Worm (Caenorhabditis elegans) whole organism, L2 larva: Measurements from ENCODE around the gene C54F6.18.

Experiments
- C34F6.9 ChIP-seq: fragments of 150-350 bp; optimal IDR thresholded peaks from 2 replicates; lab custom pipeline; 2014; ENCODE audit warnings: missing biosample characterization, missing genetic modification characterization
- F13H6.1 ChIP-seq: sonication (generic microtip); optimal IDR thresholded peaks from 2 replicates; lab custom pipeline; 2016; ENCODE audit warnings: missing genetic modification characterization, missing compliant biosample characterization
- R02D3.7 ChIP-seq: fragments of 150-350 bp; optimal IDR thresholded peaks from 2 replicates; lab custom pipeline; 2014; ENCODE audit warnings: missing biosample characterization, missing genetic modification characterization
- ZK546.5 ChIP-seq: sonication (generic microtip); optimal IDR thresholded peaks from 2 replicates; lab custom pipeline; 2017; ENCODE audit warnings: missing biosample characterization, missing genetic modification characterization
- alr-1 ChIP-seq: fragments of 150-350 bp; optimal IDR thresholded peaks from 2 replicates; lab custom pipeline; 2014; ENCODE audit warnings: missing biosample characterization, missing genetic modification characterization
- aly-2 ChIP-seq: fragments of 150-350 bp; optimal IDR thresholded peaks from 2 replicates; lab custom pipeline; 2014; ENCODE audit warnings: missing biosample characterization, missing genetic modification characterization
- ama-1 ChIP-seq: fragments of 150-350 bp; optimal IDR thresholded peaks from 2 replicates; lab custom pipeline; 2018; ENCODE audit warnings: inconsistent platforms
- blmp-1 ChIP-seq: sonication (generic microtip); optimal IDR thresholded peaks from 2 replicates; lab custom pipeline; 2017; ENCODE audit warnings: missing genetic modification characterization, mild to moderate bottlenecking, missing compliant biosample characterization, antibody characterized with exemption, moderate library complexity; ENCODE audit not compliant: insufficient read depth
- ceh-16 ChIP-seq: fragments of 150-350 bp; optimal IDR thresholded peaks from 2 replicates; lab custom pipeline; 2014; ENCODE audit warnings: missing biosample characterization, missing genetic modification characterization
- crh-2 ChIP-seq: sonication (generic microtip); optimal IDR thresholded peaks from 2 replicates; lab custom pipeline; 2017; ENCODE audit warnings: missing biosample characterization, missing genetic modification characterization
- egl-27 ChIP-seq: sonication (generic microtip); optimal IDR thresholded peaks from 3 replicates; lab custom pipeline; 2017; ENCODE audit warnings: missing biosample characterization, missing genetic modification reagents, missing genetic modification characterization
- elt-1 ChIP-seq: fragments of 150-350 bp; optimal IDR thresholded peaks from 2 replicates; lab custom pipeline; 2014; ENCODE audit warnings: missing biosample characterization, missing genetic modification characterization
- elt-3 ChIP-seq: sonication (generic microtip); optimal IDR thresholded peaks from 2 replicates; lab custom pipeline; 2017; ENCODE audit warnings: missing biosample characterization, missing genetic modification characterization
- fos-1 ChIP-seq: fragments of 150-350 bp; optimal IDR thresholded peaks from 2 replicates; lab custom pipeline; 2014; ENCODE audit warnings: missing biosample characterization, missing genetic modification characterization
- gmeb-1 ChIP-seq: fragments of 150-350 bp; optimal IDR thresholded peaks from 2 replicates; lab custom pipeline; 2014; ENCODE audit warnings: missing biosample characterization, missing genetic modification characterization
- lin-11 ChIP-seq: fragments of 150-350 bp; sonication (generic microtip); optimal IDR thresholded peaks from 2 replicates; lab custom pipeline; 2014; ENCODE audit warnings: missing biosample characterization, missing genetic modification characterization, inconsistent platforms, mixed read lengths
- lin-39 ChIP-seq: fragments of 150-350 bp; optimal IDR thresholded peaks from 2 replicates; lab custom pipeline; 2014; ENCODE audit warnings: missing biosample characterization, missing genetic modification reagents, missing genetic modification characterization
- mab-5 ChIP-seq: fragments of 150-350 bp; optimal IDR thresholded peaks from 2 replicates; lab custom pipeline; 2014; ENCODE audit warnings: missing biosample characterization, missing genetic modification characterization
- mbf-1 ChIP-seq: sonication (generic microtip); optimal IDR thresholded peaks from 2 replicates; lab custom pipeline; 2017; ENCODE audit warnings: missing biosample characterization, missing genetic modification characterization
- nhr-10 ChIP-seq: sonication (generic microtip); optimal IDR thresholded peaks from 2 replicates; lab custom pipeline; 2017; ENCODE audit warnings: missing biosample characterization, missing genetic modification characterization
- nhr-12 ChIP-seq: fragments of 150-350 bp; optimal IDR thresholded peaks from 2 replicates; lab custom pipeline; 2014; ENCODE audit warnings: missing biosample characterization, missing genetic modification characterization
- nhr-21 ChIP-seq: fragments of 150-350 bp; optimal IDR thresholded peaks from 2 replicates; lab custom pipeline; 2014; ENCODE audit warnings: missing biosample characterization, missing genetic modification characterization
- nhr-237 ChIP-seq: fragments of 150-350 bp; optimal IDR thresholded peaks from 2 replicates; lab custom pipeline; 2014; ENCODE audit warnings: missing biosample characterization, missing genetic modification characterization
- nhr-25 ChIP-seq: fragments of 150-350 bp; sonication (generic microtip); optimal IDR thresholded peaks from 3 replicates; lab custom pipeline; 2014; ENCODE audit warnings: missing biosample characterization, missing genetic modification characterization
- nhr-77 ChIP-seq: fragments of 150-350 bp; optimal IDR thresholded peaks from 2 replicates; lab custom pipeline; 2014; ENCODE audit warnings: missing biosample characterization, missing genetic modification characterization
- peb-1 ChIP-seq: fragments of 150-350 bp; optimal IDR thresholded peaks from 2 replicates; lab custom pipeline; 2014; ENCODE audit warnings: missing biosample characterization, missing genetic modification characterization
- skn-1 ChIP-seq: sonication (generic microtip); optimal IDR thresholded peaks from 2 replicates; lab custom pipeline; 2017; ENCODE audit warnings: missing biosample characterization, missing genetic modification characterization
- sma-9 ChIP-seq, 2 experiments: fragments of 150-350 bp in 1 of 2; sonication (generic microtip) in 1 of 2; optimal IDR thresholded peaks; 2 replicates each; lab custom pipeline; 2014 to 2016; ENCODE audit warnings: missing genetic modification characterization in 2 of 2, mild to moderate bottlenecking in 1 of 2, missing biosample characterization in 1 of 2, missing compliant biosample characterization in 1 of 2, missing genetic modification reagents in 1 of 2, moderate library complexity in 1 of 2
- snpc-4 ChIP-seq: fragments of 150-350 bp; optimal IDR thresholded peaks from 2 replicates; lab custom pipeline; 2014; ENCODE audit warnings: missing biosample characterization, missing genetic modification characterization
- unc-55 ChIP-seq: fragments of 150-350 bp; sonication (generic microtip); optimal IDR thresholded peaks from 3 replicates; lab custom pipeline; 2014; ENCODE audit warnings: missing biosample characterization, missing genetic modification reagents, missing genetic modification characterization
- unc-62 ChIP-seq: fragments of 150-350 bp; optimal IDR thresholded peaks from 2 replicates; lab custom pipeline; 2014; ENCODE audit warnings: missing biosample characterization, missing genetic modification reagents, missing genetic modification characterization
- ztf-1 ChIP-seq: fragments of 200-800 bp; sonication (Bioruptor generic); conservative IDR thresholded peaks from 2 replicates; pipeline ENCODE4 v1.3.6; 2022; ENCODE audit warnings: missing genetic modification characterization, missing compliant biosample characterization
- ztf-4 ChIP-seq: fragments of 150-350 bp; optimal IDR thresholded peaks from 2 replicates; lab custom pipeline; 2014; ENCODE audit warnings: missing biosample characterization, missing genetic modification characterization

Gene C54F6.18

ce11 chrV:7490340-7490739, 35.5 kb upstream of the C54F6.18 start, which contains the start of gene srbc-9:
Gene srbc-9 (minus strand): TSS chrV:7490440.
- TF ChIP-seq nhr-25 (tag; lab: Kevin White, UChicago) (no peak), nhr-21 (tag; lab: Kevin White, UChicago) (no peak), fos-1 (tag; lab: Kevin White, UChicago) (no peak), unc-62 (GFP tag; lab: Kevin White, UChicago) (no peak), aly-2 (tag; lab: Kevin White, UChicago) (no peak), nhr-237 (tag; lab: Kevin White, UChicago) (no peak), nhr-12 (tag; lab: Kevin White, UChicago) (no peak), elt-3 (tag; lab: Kevin White, UChicago) (no peak), alr-1 (tag; lab: Kevin White, UChicago) (no peak), R02D3.7 (no peak), lin-11 (tag; lab: Kevin White, UChicago) (no peak), egl-27 (tag; lab: Kevin White, UChicago) (no peak), skn-1 (no peak), C34F6.9 (tag; lab: Kevin White, UChicago) (no peak), gmeb-1 (no peak), peb-1 (no peak), lin-39 (tag; lab: Kevin White, UChicago) (no peak)

ce11 chrV:7492924-7493323, 32.9 kb upstream of the C54F6.18 start, which contains the start of gene srbc-10:
Gene srbc-10 (minus strand): TSS chrV:7493024.
- TF ChIP-seq mbf-1 (tag; lab: Kevin White, UChicago) (no peak), blmp-1 (tag; lab: Kevin White, UChicago) (no peak), aly-2 (tag; lab: Kevin White, UChicago) (no peak), nhr-237 (tag; lab: Kevin White, UChicago) (no peak), unc-55 (no peak), crh-2 (tag; lab: Kevin White, UChicago) (no peak), sma-9 (GFP tag; optimal IDR thresholded peaks at IDR 0.05; lab: Kevin White, UChicago) (no peak), sma-9 (tag; optimal IDR thresholded peaks at IDR 0.05; lab: Kevin White, UChicago) (no peak), skn-1 (no peak), fos-1 (tag; lab: Kevin White, UChicago) (no peak), ztf-1 (GFP tag; lab: Robert Waterston, UW) (no peak), elt-3 (tag; lab: Kevin White, UChicago) (no peak), ceh-16 (tag; lab: Kevin White, UChicago) (no peak), peb-1 (no peak), mab-5 (tag; lab: Kevin White, UChicago) (no peak)

- TF ChIP-seq gmeb-1 = no peak
- no peak for TF ChIP-seq ama-1
Measured at ce11 chrV:7495189-7495588, 30.6 kb upstream of the C54F6.18 start, which contains the start of gene srbc-11. Gene srbc-11 (minus strand): TSS chrV:7495289.

- TF ChIP-seq nhr-77 (no peak), unc-55 (no peak), skn-1 (no peak), elt-1 (no peak), mab-5 (tag; lab: Kevin White, UChicago) (no peak), snpc-4 (tag; lab: Kevin White, UChicago) (no peak), nhr-12 (tag; lab: Kevin White, UChicago) (no peak), nhr-10 (tag; lab: Kevin White, UChicago) (no peak), fos-1 (tag; lab: Kevin White, UChicago) (no peak), crh-2 (tag; lab: Kevin White, UChicago) (no peak), lin-11 (tag; lab: Kevin White, UChicago) (no peak), R02D3.7 (no peak), C34F6.9 (tag; lab: Kevin White, UChicago) (no peak), ama-1 (no peak)
- TF ChIP-seq, all 48 proteins: peak for 0
Measured at ce11 chrV:7497440-7497839, 28.4 kb upstream of the C54F6.18 start, which contains the start of gene srh-79. Gene srh-79 (plus strand): TSS chrV:7497740.

DNA sequence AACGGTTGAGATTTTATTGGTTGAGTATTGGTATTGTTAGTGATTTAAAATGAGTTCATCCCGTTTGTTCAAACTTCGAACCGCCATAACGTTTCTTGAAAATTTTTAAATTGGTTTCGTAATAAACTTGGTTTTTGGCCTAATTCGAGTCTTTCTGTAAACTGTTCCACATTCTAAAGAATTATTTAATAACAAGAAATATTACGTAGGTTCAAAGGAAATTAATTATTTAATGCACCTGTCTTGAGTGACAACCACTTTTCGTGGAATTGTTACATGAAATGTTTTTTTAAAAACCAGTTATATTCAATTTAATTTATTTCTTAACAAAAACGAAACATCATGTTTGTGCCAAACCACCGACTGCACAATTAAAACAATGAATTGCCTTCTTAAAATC, 24.6 kb upstream of the C54F6.18 start:
- TF ChIP-seq lin-39 (tag; lab: Kevin White, UChicago) = no peak
- TF ChIP-seq ztf-4 (tag; lab: Kevin White, UChicago) = no peak
- TF ChIP-seq sma-9 (GFP tag; optimal IDR thresholded peaks at IDR 0.05; lab: Kevin White, UChicago) = no peak
- no peak for TF ChIP-seq sma-9 (tag; optimal IDR thresholded peaks at IDR 0.05; lab: Kevin White, UChicago)
- no peak for TF ChIP-seq R02D3.7
- TF ChIP-seq elt-1 = no peak
- no peak for TF ChIP-seq gmeb-1

ce11 chrV:7504271-7504670, 21.5 kb upstream of the C54F6.18 start, which contains the start of gene srh-229:
Gene srh-229 (minus strand): TSS chrV:7504371.
- no peak for TF ChIP-seq F13H6.1 (tag; lab: Kevin White, UChicago)
- no peak for TF ChIP-seq nhr-21 (tag; lab: Kevin White, UChicago)
- TF ChIP-seq skn-1 = no peak
- no peak for TF ChIP-seq ZK546.5 (tag; lab: Kevin White, UChicago)
- no peak for TF ChIP-seq lin-11 (tag; lab: Kevin White, UChicago)
- no peak for TF ChIP-seq ceh-16 (tag; lab: Kevin White, UChicago)
